Fruit fly (Drosophila melanogaster) whole organism: Measurements from ENCODE around the gene CG10222.

ENCODE experiments used
- EcR ChIP-seq, 2 experiments: fragments of >200 bp; optimal IDR thresholded peaks; 2 replicates each; lab custom pipeline; 2017; ENCODE audit warnings: missing biosample characterization in 2 of 2, missing genetic modification characterization in 2 of 2, missing genetic modification reagents in 2 of 2
- pan ChIP-seq: fragments of >200 bp; optimal IDR thresholded peaks from 2 replicates; lab custom pipeline; 2017
- psq ChIP-seq: fragments of >200 bp; optimal IDR thresholded peaks from 2 replicates; lab custom pipeline; 2017

- TF ChIP-seq psq (no peak), pan (no peak), EcR (GFP tag; optimal IDR thresholded peaks at IDR 0.05; lab: Kevin White, UChicago) (no peak)
Observed at dm6 chr3L:13406873-13407272, 5.4 kb downstream of the CG10222 start.
